Fruit fly (Drosophila melanogaster) whole organism, pupa: ENCODE measurements around the gene Spt3.

ENCODE experiments used
- CG13204 ChIP-seq: fragments of 200-800 bp; sonication (Bioruptor generic); optimal IDR thresholded peaks from 2 replicates; lab custom pipeline; 2018; ENCODE audit warnings: missing biosample characterization, mild to moderate bottlenecking, missing genetic modification characterization, moderate library complexity
- CG15710 ChIP-seq: fragments of 200-800 bp; sonication (Bioruptor generic); optimal IDR thresholded peaks from 2 replicates; lab custom pipeline; 2018; ENCODE audit warnings: missing biosample characterization, mild to moderate bottlenecking, missing genetic modification characterization, moderate library complexity
- CG32121 ChIP-seq: fragments of 200-800 bp; sonication (Bioruptor generic); IDR thresholded peaks from 2 replicates; pipeline ENCODE4 v1.3.6; 2022; ENCODE audit warnings: missing biosample characterization, missing genetic modification characterization
- CG34367 ChIP-seq: fragments of 200-800 bp; sonication (Bioruptor generic); optimal IDR thresholded peaks from 2 replicates; lab custom pipeline; 2018; ENCODE audit warnings: missing biosample characterization, mild to moderate bottlenecking, missing genetic modification characterization
- CG4496 ChIP-seq: fragments of 200-800 bp; sonication (Bioruptor generic); IDR thresholded peaks from 3 replicates; pipeline ENCODE4 v1.3.6; 2022; ENCODE audit warnings: missing biosample characterization, missing genetic modification characterization
- CG8159 ChIP-seq: fragments of 200-800 bp; sonication (Bioruptor generic); optimal IDR thresholded peaks from 3 replicates; lab custom pipeline; 2018; ENCODE audit warnings: missing biosample characterization, mild to moderate bottlenecking, missing genetic modification characterization, moderate library complexity
- Pif1A ChIP-seq: fragments of 200-800 bp; sonication (Bioruptor generic); optimal IDR thresholded peaks from 3 replicates; lab custom pipeline; 2016; ENCODE audit warnings: missing biosample characterization, missing genetic modification characterization
- fd96Ca ChIP-seq: fragments of 200-800 bp; sonication (Bioruptor generic); IDR thresholded peaks from 3 replicates; pipeline ENCODE4 v1.3.6; 2022; ENCODE audit warnings: missing biosample characterization, missing genetic modification characterization

DNA sequence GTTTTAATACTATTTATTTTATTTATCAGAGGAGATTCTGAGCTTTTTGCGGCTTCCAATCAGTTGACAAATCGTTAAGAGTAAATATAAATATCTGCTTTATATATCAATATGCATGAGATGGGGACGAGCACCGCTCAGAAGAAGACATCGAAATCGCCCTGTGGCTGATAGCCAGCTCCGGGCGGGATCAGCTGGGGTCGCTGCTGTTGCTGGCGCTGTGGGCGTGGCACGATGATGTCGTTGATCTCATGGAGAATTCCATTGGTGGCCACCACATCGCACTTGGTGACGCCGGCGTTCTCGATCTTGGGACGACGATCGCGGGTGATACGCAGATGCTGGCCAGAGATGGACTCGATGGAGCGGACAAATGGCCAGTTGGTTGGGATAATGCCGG lies 32.1 kb upstream of the Spt3 start:
- no peak for TF ChIP-seq CG34367 (tag; lab: Kevin White, UChicago)
- TF ChIP-seq CG13204 (GFP tag; lab: Kevin White, UChicago): no peak
- no peak for TF ChIP-seq CG8159 (tag; lab: Kevin White, UChicago)
- no peak for TF ChIP-seq CG32121
- no peak for TF ChIP-seq CG15710 (tag; lab: Kevin White, UChicago)
- TF ChIP-seq fd96Ca (GFP tag; lab: Robert Waterston, UW): no peak
- TF ChIP-seq CG4496: no peak
- no peak for TF ChIP-seq Pif1A
